Worm (Caenorhabditis elegans): Measurements from ENCODE around the gene ifg-1.

ce11 chrII:8267679-8268078, 50.7 kb downstream of the ifg-1 start:
- TF ChIP-seq skn-1 (tag; optimal IDR thresholded peaks at IDR 0.05) (no peak), nhr-11 (tag; optimal IDR thresholded peaks at IDR 0.05) (no peak), ceh-82 (tag; optimal IDR thresholded peaks at IDR 0.05) (no peak), nhr-111 (GFP tag; optimal IDR thresholded peaks at IDR 0.05) (no peak), lin-13 (GFP tag; optimal IDR thresholded peaks at IDR 0.05) (no peak), unc-130 (GFP tag; optimal IDR thresholded peaks at IDR 0.05) (no peak), egl-27 (tag; optimal IDR thresholded peaks at IDR 0.05) (no peak), mdt-29 (GFP tag; IDR thresholded peaks at IDR 0.05) (no peak), snpc-4 (tag; optimal IDR thresholded peaks at IDR 0.05) (no peak)
